Worm (Caenorhabditis elegans) whole organism, L4 larva: ENCODE measurements around the gene clec-73.
A peak's percentile ranks its signal among the peaks of the same experiment; 100 is the strongest.

Experiments
- F10B5.3 ChIP-seq: sonication (generic microtip); optimal IDR thresholded peaks from 2 replicates; lab custom pipeline; 2016; ENCODE audit warnings: mild to moderate bottlenecking, missing genetic modification characterization, missing compliant biosample characterization
- F26F4.8 ChIP-seq: fragments of 200-800 bp; sonication (Bioruptor generic); conservative IDR thresholded peaks from 2 replicates; pipeline ENCODE4 v1.3.6; 2022; ENCODE audit warnings: missing genetic modification characterization, missing compliant biosample characterization
- F37D6.2 ChIP-seq: sonication (generic microtip); optimal IDR thresholded peaks from 2 replicates; lab custom pipeline; 2016; ENCODE audit warnings: mild to moderate bottlenecking, missing genetic modification characterization, missing compliant biosample characterization
- F44E2.7 ChIP-seq: fragments of 200-800 bp; sonication (Bioruptor generic); IDR thresholded peaks from 2 replicates; pipeline ENCODE4 v2.1.2; 2022; ENCODE audit warnings: missing genetic modification characterization, missing compliant biosample characterization
- R02D3.7 ChIP-seq: fragments of 150-350 bp; sonication (generic microtip); optimal IDR thresholded peaks from 3 replicates; lab custom pipeline; 2014; ENCODE audit warnings: missing biosample characterization, missing genetic modification characterization
- Y75B8A.6 ChIP-seq: fragments of 200-800 bp; sonication (Bioruptor generic); IDR thresholded peaks from 2 replicates; pipeline ENCODE4 v1.3.6; 2022; ENCODE audit warnings: missing genetic modification reagents, missing genetic modification characterization, missing compliant biosample characterization
- aha-1 ChIP-seq: fragments of 150-350 bp; peaks from one replicate; lab custom pipeline; 2014; ENCODE audit warnings: missing biosample characterization, missing genetic modification characterization
- aly-2 ChIP-seq: sonication (generic microtip); optimal IDR thresholded peaks from 2 replicates; lab custom pipeline; 2018; ENCODE audit warnings: missing biosample characterization, missing genetic modification characterization
- ceh-32 ChIP-seq: sonication (generic microtip); optimal IDR thresholded peaks from 2 replicates; lab custom pipeline; 2016; ENCODE audit warnings: mild to moderate bottlenecking, missing genetic modification characterization, missing compliant biosample characterization; ENCODE audit not compliant: poor library complexity
- ceh-62 ChIP-seq: sonication (generic microtip); optimal IDR thresholded peaks from 2 replicates; lab custom pipeline; 2017; ENCODE audit warnings: missing biosample characterization, missing genetic modification characterization
- ces-1 ChIP-seq: fragments of 150-350 bp; sonication (generic microtip); optimal IDR thresholded peaks from 4 replicates; lab custom pipeline; 2014; ENCODE audit warnings: missing biosample characterization, missing genetic modification reagents, missing genetic modification characterization
- ctbp-1 ChIP-seq: fragments of 200-800 bp; sonication (Bioruptor generic); IDR thresholded peaks from 2 replicates; pipeline ENCODE4 v1.3.6; 2022; ENCODE audit warnings: missing genetic modification reagents, missing genetic modification characterization, missing compliant biosample characterization
- daf-16 ChIP-seq, 3 experiments: sonication (generic microtip); optimal IDR thresholded peaks; 2 replicates each; lab custom pipeline; 2016 to 2017; ENCODE audit warnings: missing genetic modification characterization in 3 of 3, missing genetic modification reagents in 3 of 3, mild to moderate bottlenecking in 2 of 3, missing compliant biosample characterization in 2 of 3, missing biosample characterization in 1 of 3, moderate library complexity in 1 of 3
- daf-19 ChIP-seq: fragments of 200-800 bp; sonication (Bioruptor generic); conservative IDR thresholded peaks from 2 replicates; pipeline ENCODE4 v1.3.6; 2022; ENCODE audit warnings: missing genetic modification characterization, missing compliant biosample characterization
- dmd-6 ChIP-seq: fragments of 200-800 bp; sonication (Bioruptor generic); IDR thresholded peaks from 2 replicates; pipeline ENCODE4 v1.3.6; 2022; ENCODE audit warnings: missing genetic modification reagents, missing genetic modification characterization, missing compliant biosample characterization
- dmd-9 ChIP-seq: fragments of 200-800 bp; sonication (Bioruptor generic); IDR thresholded peaks from 2 replicates; pipeline ENCODE4 v1.3.6; 2022; ENCODE audit warnings: missing genetic modification reagents, missing genetic modification characterization, missing compliant biosample characterization
- fkh-10 ChIP-seq: fragments of 150-350 bp; optimal IDR thresholded peaks from 2 replicates; lab custom pipeline; 2014; ENCODE audit warnings: missing biosample characterization, missing genetic modification reagents, missing genetic modification characterization
- hlh-30 ChIP-seq: sonication (generic microtip); optimal IDR thresholded peaks from 2 replicates; lab custom pipeline; 2017; ENCODE audit warnings: antibody characterized with exemption, mild to moderate bottlenecking, missing genetic modification characterization, missing compliant biosample characterization; ENCODE audit not compliant: insufficient read depth
- hmg-1.1 ChIP-seq: fragments of 200-800 bp; sonication (Bioruptor generic); IDR thresholded peaks from 2 replicates; pipeline ENCODE4 v1.3.6; 2022; ENCODE audit warnings: missing genetic modification reagents, missing genetic modification characterization, missing compliant biosample characterization
- jun-1 ChIP-seq: fragments of 150-350 bp; optimal IDR thresholded peaks from 2 replicates; lab custom pipeline; 2014; ENCODE audit warnings: missing biosample characterization, missing genetic modification reagents, missing genetic modification characterization
- lim-7 ChIP-seq: fragments of 200-800 bp; sonication (Bioruptor generic); IDR thresholded peaks from 2 replicates; pipeline ENCODE4 v1.3.6; 2022; ENCODE audit warnings: missing genetic modification characterization, missing compliant biosample characterization
- lin-1 ChIP-seq: fragments of 200-800 bp; sonication (Bioruptor generic); IDR thresholded peaks from 2 replicates; pipeline ENCODE4 v1.3.6; 2022; ENCODE audit warnings: missing genetic modification reagents, missing genetic modification characterization, missing compliant biosample characterization
- lin-13 ChIP-seq: fragments of 150-350 bp; optimal IDR thresholded peaks from 2 replicates; lab custom pipeline; 2014; ENCODE audit warnings: missing biosample characterization, missing genetic modification reagents, missing genetic modification characterization
- lin-15B ChIP-seq: fragments of 150-350 bp; sonication (generic microtip); optimal IDR thresholded peaks from 3 replicates; lab custom pipeline; 2014; ENCODE audit warnings: missing biosample characterization, missing genetic modification characterization
- lin-29 ChIP-seq: fragments of 200-800 bp; sonication (Bioruptor generic); IDR thresholded peaks from 2 replicates; pipeline ENCODE4 v1.3.6; 2022; ENCODE audit warnings: missing genetic modification reagents, missing genetic modification characterization, missing compliant biosample characterization
- lin-38 ChIP-seq: fragments of 200-800 bp; sonication (Bioruptor generic); IDR thresholded peaks from 2 replicates; pipeline ENCODE4 v1.3.6; 2022; ENCODE audit warnings: missing genetic modification reagents, missing genetic modification characterization, missing compliant biosample characterization
- lin-39 ChIP-seq: fragments of 150-350 bp; optimal IDR thresholded peaks from 2 replicates; lab custom pipeline; 2014; ENCODE audit warnings: missing biosample characterization, missing genetic modification reagents, missing genetic modification characterization
- lsy-2 ChIP-seq, 2 experiments: fragments of 150-350 bp in 1 of 2; sonication (generic microtip) in 1 of 2; optimal IDR thresholded peaks; 2 replicates each; lab custom pipeline; 2014 to 2017; ENCODE audit warnings: missing biosample characterization in 2 of 2, missing genetic modification characterization in 2 of 2
- madf-9 ChIP-seq: fragments of 200-800 bp; sonication (Bioruptor generic); conservative IDR thresholded peaks from 2 replicates; pipeline ENCODE4 v1.3.6; 2022; ENCODE audit warnings: missing genetic modification reagents, missing genetic modification characterization, missing compliant biosample characterization
- mdl-1 ChIP-seq, 2 experiments: fragments of 150-350 bp in 1 of 2; sonication (generic microtip) in 1 of 2; optimal IDR thresholded peaks; 2 replicates each; lab custom pipeline; 2014 to 2017; ENCODE audit warnings: missing biosample characterization in 2 of 2, missing genetic modification characterization in 2 of 2
- nhr-10 ChIP-seq: fragments of 150-350 bp; optimal IDR thresholded peaks from 2 replicates; lab custom pipeline; 2014; ENCODE audit warnings: missing biosample characterization, missing genetic modification characterization
- nhr-102 ChIP-seq: sonication (generic microtip); optimal IDR thresholded peaks from 2 replicates; lab custom pipeline; 2016; ENCODE audit warnings: mild to moderate bottlenecking, missing genetic modification characterization, moderate library complexity, missing compliant biosample characterization
- nhr-11 ChIP-seq: fragments of 150-350 bp; optimal IDR thresholded peaks from 2 replicates; lab custom pipeline; 2014; ENCODE audit warnings: missing biosample characterization, missing genetic modification characterization
- nhr-28 ChIP-seq: fragments of 150-350 bp; optimal IDR thresholded peaks from 2 replicates; lab custom pipeline; 2014; ENCODE audit warnings: missing biosample characterization, missing genetic modification characterization
- nhr-41 ChIP-seq: fragments of 200-800 bp; sonication (Bioruptor generic); IDR thresholded peaks from 2 replicates; pipeline ENCODE4 v1.3.6; 2022; ENCODE audit warnings: missing genetic modification reagents, missing genetic modification characterization, missing compliant biosample characterization
- nhr-48 ChIP-seq: sonication (generic microtip); optimal IDR thresholded peaks from 2 replicates; lab custom pipeline; 2016; ENCODE audit warnings: mild to moderate bottlenecking, missing genetic modification characterization, missing compliant biosample characterization
- nhr-77 ChIP-seq: fragments of 150-350 bp; optimal IDR thresholded peaks from 2 replicates; lab custom pipeline; 2014; ENCODE audit warnings: missing biosample characterization, missing genetic modification characterization
- pqm-1 ChIP-seq: sonication (generic microtip); optimal IDR thresholded peaks from 2 replicates; lab custom pipeline; 2017; ENCODE audit warnings: missing biosample characterization, missing genetic modification characterization
- rbr-2 ChIP-seq: sonication (generic microtip); optimal IDR thresholded peaks from 2 replicates; lab custom pipeline; 2016; ENCODE audit warnings: missing genotype, missing genetic modification characterization, missing compliant biosample characterization
- sdz-12 ChIP-seq: fragments of 200-800 bp; sonication (Bioruptor generic); optimal IDR thresholded peaks from 2 replicates; lab custom pipeline; 2018; ENCODE audit warnings: mild to moderate bottlenecking, missing genetic modification characterization, missing compliant biosample characterization
- skn-1 ChIP-seq: fragments of 150-350 bp; optimal IDR thresholded peaks from 2 replicates; lab custom pipeline; 2014; ENCODE audit warnings: missing biosample characterization, missing genetic modification characterization
- spr-3 ChIP-seq: fragments of 200-800 bp; sonication (Bioruptor generic); optimal IDR thresholded peaks from 2 replicates; lab custom pipeline; 2018; ENCODE audit warnings: mild to moderate bottlenecking, missing genetic modification characterization, missing compliant biosample characterization
- zag-1 ChIP-seq: fragments of 150-350 bp; optimal IDR thresholded peaks from 2 replicates; lab custom pipeline; 2014; ENCODE audit warnings: missing biosample characterization, missing genetic modification characterization
- ztf-11 ChIP-seq: fragments of 150-350 bp; optimal IDR thresholded peaks from 2 replicates; lab custom pipeline; 2014; ENCODE audit warnings: missing biosample characterization, missing genetic modification characterization

The clec-73 gene

DNA sequence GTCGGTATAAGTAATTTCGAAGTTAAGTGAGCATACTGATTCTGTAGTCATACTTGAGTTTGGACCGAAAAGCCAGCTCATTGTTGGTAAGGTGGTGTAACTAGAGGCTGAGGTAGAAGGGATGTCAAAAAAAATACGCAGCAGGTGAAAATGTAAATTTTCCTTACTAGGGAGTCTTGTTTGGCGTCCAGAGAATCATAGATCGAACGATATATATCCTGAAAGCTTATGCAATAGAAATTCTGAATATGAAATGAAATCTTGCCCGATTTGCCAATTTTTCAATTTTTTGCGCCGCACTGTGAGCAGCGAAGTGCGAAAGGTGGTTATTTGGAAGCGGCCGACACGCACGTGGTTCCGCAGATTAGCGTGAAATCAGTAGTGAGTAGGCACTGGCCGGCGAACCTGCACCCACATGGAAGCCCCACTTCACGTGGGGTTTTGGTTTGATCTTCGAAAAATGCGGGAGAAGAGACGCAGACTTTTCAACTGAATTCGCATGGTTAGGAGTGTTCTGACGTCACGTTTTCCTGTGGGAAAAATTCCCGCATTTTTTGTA is 22.0 kb upstream of the clec-73 start, which contains the start of gene srh-220:
srh-220 (minus strand) TSS at position 51 of the 559 bp plus-strand sequence.
- TF ChIP-seq F26F4.8 (GFP tag; lab: Robert Waterston, UW), result 0 out of 2 replicates have a peak, but pooled peaks have one; percentile 51
- no peak for TF ChIP-seq rbr-2

DNA sequence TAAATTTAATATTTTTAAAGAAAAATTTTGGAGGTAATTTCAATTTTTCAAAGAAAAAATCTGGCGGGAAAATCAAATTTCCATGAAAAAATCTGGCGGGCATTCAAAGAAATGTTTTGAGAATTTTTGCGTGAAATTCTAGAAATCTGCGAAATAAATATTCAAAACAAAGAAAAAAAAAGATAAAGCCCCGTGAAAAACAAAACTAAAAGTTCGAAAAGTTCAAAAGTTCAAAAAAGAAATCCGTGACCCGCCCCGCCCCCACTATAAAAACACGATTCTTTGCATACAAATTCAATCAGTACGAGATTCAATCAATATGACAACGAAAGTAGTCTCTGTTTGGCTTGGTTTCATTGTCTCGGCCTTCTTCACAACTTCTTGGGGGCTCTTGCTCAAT is 17.1 kb upstream of the clec-73 start, which contains the start of gene clec-79:
clec-79 (plus strand) TSS at position 301 of the 400 bp plus-strand sequence.
- no peak for TF ChIP-seq dmd-9 (GFP tag; lab: Robert Waterston, UW)
- no peak for TF ChIP-seq ceh-62 (tag; lab: Kevin White, UChicago)
- TF ChIP-seq madf-9 (GFP tag; lab: Robert Waterston, UW), result no peak
- TF ChIP-seq ztf-11, result no peak
- no peak for TF ChIP-seq lin-15B (tag; lab: Kevin White, UChicago)
- TF ChIP-seq dmd-6 (GFP tag; lab: Robert Waterston, UW), result no peak
- TF ChIP-seq lin-1 (GFP tag; lab: Robert Waterston, UW), result no peak
- no peak for TF ChIP-seq sdz-12 (GFP tag; lab: Kevin White, UChicago)
- TF ChIP-seq zag-1 (tag; lab: Kevin White, UChicago), result no peak
- TF ChIP-seq F37D6.2 (tag; lab: Kevin White, UChicago), result no peak
- no peak for TF ChIP-seq rbr-2
- no peak for TF ChIP-seq aly-2 (tag; lab: Kevin White, UChicago)
- no peak for TF ChIP-seq F10B5.3 (tag; lab: Kevin White, UChicago)
- no peak for TF ChIP-seq aha-1 (tag; lab: Kevin White, UChicago)
- no peak for TF ChIP-seq fkh-10 (GFP tag; lab: Kevin White, UChicago)
- no peak for TF ChIP-seq nhr-11 (tag; lab: Kevin White, UChicago)
- TF ChIP-seq lim-7, result no peak
- no peak for TF ChIP-seq lin-13 (GFP tag; lab: Kevin White, UChicago)
- TF ChIP-seq lin-38, result no peak

DNA sequence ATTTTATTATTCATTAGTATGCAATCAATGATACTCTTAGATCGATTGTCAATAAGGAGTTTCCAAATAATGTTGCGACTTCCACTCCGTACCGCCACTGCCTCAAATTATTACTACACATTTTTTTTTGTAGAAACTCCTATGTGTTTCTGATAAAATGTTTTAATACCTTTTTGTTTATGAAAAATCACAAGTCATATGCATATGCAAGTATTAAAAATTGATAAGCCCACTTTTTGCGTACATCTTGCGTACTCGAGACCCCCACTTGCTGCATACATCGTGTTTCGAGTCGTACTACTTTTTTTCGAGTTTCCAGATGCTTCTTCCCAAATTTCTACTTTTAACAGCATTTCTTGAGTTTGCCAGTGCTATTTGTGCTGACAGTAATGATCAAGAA is 9.0 kb upstream of the clec-73 start, which contains the start of gene clec-76:
clec-76 (plus strand) TSS at position 234 of the 400 bp plus-strand sequence.
- TF ChIP-seq ces-1 (GFP tag; lab: Kevin White, UChicago) (no peak), mdl-1 (tag; optimal IDR thresholded peaks at IDR 0.05; lab: Kevin White, UChicago) (no peak), nhr-11 (tag; lab: Kevin White, UChicago) (no peak), jun-1 (no peak), pqm-1 (peak; percentile 3), nhr-77 (tag; lab: Kevin White, UChicago) (peak; percentile 58), nhr-48 (tag; lab: Kevin White, UChicago) (no peak), R02D3.7 (tag; lab: Kevin White, UChicago) (no peak), nhr-28 (tag; lab: Kevin White, UChicago) (peak; percentile 74), dmd-6 (GFP tag; lab: Robert Waterston, UW) (peak; percentile 36; the same call in 1 of the 2 replicates), lin-29 (GFP tag; lab: Robert Waterston, UW) (no peak), daf-16 (GFP tag; optimal IDR thresholded peaks at IDR 0.05; lab: Kevin White, UChicago) (no peak), daf-16 (tag; optimal IDR thresholded peaks at IDR 0.05; lab: Kevin White, UChicago) (peak; percentile 51), dmd-9 (GFP tag; lab: Robert Waterston, UW) (no peak), lim-7 (no peak)

DNA sequence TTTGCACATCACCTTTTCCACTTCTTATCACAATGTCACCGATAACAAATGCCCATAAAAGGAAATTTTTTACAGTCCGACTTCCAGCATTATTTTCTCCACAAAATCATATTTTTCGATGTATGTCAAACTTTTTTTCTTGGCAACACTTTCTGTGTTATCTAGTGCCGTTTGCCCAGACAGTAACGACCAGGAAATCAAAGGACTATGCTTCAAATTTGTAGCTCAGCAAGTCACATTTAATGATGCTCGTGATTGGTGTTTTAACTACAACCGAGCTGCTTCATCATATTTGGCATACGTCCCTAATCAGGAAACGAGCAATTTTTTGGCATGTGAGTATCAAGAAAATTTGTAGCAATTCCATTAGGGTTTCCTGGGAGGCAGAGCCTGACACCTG is 7.5 kb upstream of the clec-73 start:
- TF ChIP-seq F44E2.7 (GFP tag; lab: Robert Waterston, UW), result no peak
- no peak for TF ChIP-seq lsy-2 (tag; optimal IDR thresholded peaks at IDR 0.05; lab: Kevin White, UChicago)
- TF ChIP-seq F37D6.2 (tag; lab: Kevin White, UChicago), result no peak
- TF ChIP-seq ctbp-1 (GFP tag; lab: Robert Waterston, UW), result no peak
- TF ChIP-seq pqm-1, result no peak
- TF ChIP-seq nhr-77 (tag; lab: Kevin White, UChicago), result no peak
- no peak for TF ChIP-seq lim-7
- TF ChIP-seq nhr-28 (tag; lab: Kevin White, UChicago), result peak; percentile 64
- TF ChIP-seq spr-3, result no peak
- peak; percentile 22; the same call in 1 of the 2 replicates for TF ChIP-seq dmd-6 (GFP tag; lab: Robert Waterston, UW)
- no peak for TF ChIP-seq zag-1 (tag; lab: Kevin White, UChicago)
- no peak for TF ChIP-seq dmd-9 (GFP tag; lab: Robert Waterston, UW)
- no peak for TF ChIP-seq nhr-41 (GFP tag; lab: Robert Waterston, UW)
- TF ChIP-seq hmg-1.1 (GFP tag; lab: Robert Waterston, UW), result no peak
- no peak for TF ChIP-seq Y75B8A.6
- TF ChIP-seq ceh-32 (tag; lab: Kevin White, UChicago), result no peak
- no peak for TF ChIP-seq nhr-102 (tag; lab: Kevin White, UChicago)
- peak; percentile 9 for TF ChIP-seq hlh-30 (tag; lab: Kevin White, UChicago)
- no peak for TF ChIP-seq lin-39 (tag; lab: Kevin White, UChicago)
- TF ChIP-seq fkh-10 (GFP tag; lab: Kevin White, UChicago), result no peak
- TF ChIP-seq skn-1 (tag; lab: Kevin White, UChicago), result no peak
- no peak for TF ChIP-seq daf-19
- TF ChIP-seq nhr-10, result no peak
- no peak for TF ChIP-seq aha-1 (tag; lab: Kevin White, UChicago)
